Worm (Caenorhabditis elegans) whole organism, young adult: ENCODE measurements around the gene W07G4.7.

Experiments used
- B0035.1 ChIP-seq: sonication (generic microtip); optimal IDR thresholded peaks from 2 replicates; lab custom pipeline; 2016; ENCODE audit warnings: missing genetic modification characterization, mild to moderate bottlenecking, missing compliant biosample characterization, missing genotype, missing genetic modification reagents
- D2030.7 ChIP-seq: fragments of 200-800 bp; sonication (Bioruptor generic); IDR thresholded peaks from 2 replicates; pipeline ENCODE4 v1.3.6; 2022; ENCODE audit warnings: missing genetic modification reagents, missing genetic modification characterization, missing compliant biosample characterization
- F55B11.4 ChIP-seq: sonication (generic microtip); optimal IDR thresholded peaks from 2 replicates; lab custom pipeline; 2016; ENCODE audit warnings: missing compliant biosample characterization, missing genetic modification characterization, borderline replicate concordance; ENCODE audit not compliant: insufficient read depth
- K11D2.4 ChIP-seq: fragments of 200-800 bp; sonication (Bioruptor generic); IDR thresholded peaks from 2 replicates; pipeline ENCODE4 v1.3.6; 2022; ENCODE audit warnings: missing genetic modification reagents, missing genetic modification characterization, missing compliant biosample characterization
- ama-1 ChIP-seq, 3 experiments: fragments of 150-350 bp in 1 of 3; sonication (generic microtip) in 2 of 3; optimal IDR thresholded peaks; 2 replicates each; lab custom pipeline; 2014 to 2018; ENCODE audit warnings: missing biosample characterization in 2 of 3, missing genetic modification characterization in 2 of 3, missing genetic modification reagents in 2 of 3
- madf-6 ChIP-seq: fragments of 200-800 bp; sonication (Bioruptor generic); IDR thresholded peaks from 2 replicates; pipeline ENCODE4 v1.3.6; 2022; ENCODE audit warnings: missing genetic modification reagents, missing genetic modification characterization, missing compliant biosample characterization

DNA sequence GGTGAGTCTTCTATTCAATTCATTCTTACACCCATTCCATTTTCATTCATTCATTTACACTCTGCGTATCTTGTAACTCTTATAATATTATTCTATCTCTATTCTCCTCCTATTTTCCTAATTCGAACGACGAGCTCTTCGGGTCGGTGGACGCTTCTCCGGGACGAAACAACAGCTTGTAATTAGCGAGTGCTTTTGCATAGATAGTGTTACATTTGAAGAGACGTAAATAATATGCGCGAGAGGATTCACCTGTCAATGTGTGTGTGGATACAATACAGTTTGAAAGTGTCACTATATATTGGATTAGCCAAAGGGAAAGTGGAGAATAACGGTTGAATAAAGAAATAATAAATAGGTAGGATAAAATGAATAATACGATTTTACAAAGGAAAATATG is 13.9 kb downstream of the W07G4.7 start:
- TF ChIP-seq F55B11.4 (tag; lab: Kevin White, UChicago): no peak
- no peak for TF ChIP-seq B0035.1
- no peak for TF ChIP-seq D2030.7 (GFP tag; lab: Robert Waterston, UW)
- no peak for TF ChIP-seq ama-1 (optimal IDR thresholded peaks at IDR 0.05; lab: Kevin White, UChicago)
- TF ChIP-seq ama-1 (GFP tag; optimal IDR thresholded peaks at IDR 0.05; lab: Kevin White, UChicago): no peak
- TF ChIP-seq K11D2.4 (GFP tag; lab: Robert Waterston, UW): no peak
- TF ChIP-seq madf-6: no peak
